Fruit fly (Drosophila melanogaster): ENCODE results near the gene CG9281.
A peak's percentile ranks its signal among the peaks of the same experiment; 100 is the strongest.

CG9281 gene

dm6 chrX:15701047-15701446, 9.3 kb downstream of the CG9281 start, which contains the start of gene CG9240 (continued):
- TF ChIP-seq CG15073 (GFP tag; optimal IDR thresholded peaks at IDR 0.05) (no peak), Scr (GFP tag; IDR thresholded peaks at IDR 0.05; ENCODE audit: partially characterized antibody) (peak; percentile 25; the same call in 1 of the 2 replicates), Bgb (GFP tag; IDR thresholded peaks at IDR 0.05; ENCODE audit: partially characterized antibody) (0 out of 2 replicates have a peak, but pooled peaks have one; percentile 16), CG12659 (GFP tag; optimal IDR thresholded peaks at IDR 0.05) (peak; percentile 6), CG11456 (GFP tag; IDR thresholded peaks at IDR 0.05) (no peak), wor (GFP tag; IDR thresholded peaks at IDR 0.05) (no peak), trem (tag; optimal IDR thresholded peaks at IDR 0.05) (peak; percentile 5), da (GFP tag; optimal IDR thresholded peaks at IDR 0.05) (no peak), Xbp1 (GFP tag; optimal IDR thresholded peaks at IDR 0.05) (no peak), CG17186 (GFP tag; optimal IDR thresholded peaks at IDR 0.05) (peak; percentile 42), CoRest (tag; optimal IDR thresholded peaks at IDR 0.05) (no peak), CG12299 (tag; optimal IDR thresholded peaks at IDR 0.05) (no peak), CG10209 (GFP tag; optimal IDR thresholded peaks at IDR 0.05) (no peak), lmd (GFP tag; IDR thresholded peaks at IDR 0.05) (no peak), amos (GFP tag; IDR thresholded peaks at IDR 0.05; ENCODE audit: partially characterized antibody) (peak; percentile 28; the same call in 1 of the 2 replicates), MESR4 (GFP tag; optimal IDR thresholded peaks at IDR 0.05) (peak; percentile 56), cato (GFP tag; optimal IDR thresholded peaks at IDR 0.05; ENCODE audit: borderline replicate concordance) (no peak), CG4707 (GFP tag; optimal IDR thresholded peaks at IDR 0.05) (no peak), CG12155 (GFP tag; optimal IDR thresholded peaks at IDR 0.05) (no peak), tll (GFP tag; optimal IDR thresholded peaks at IDR 0.05) (no peak), CG12769 (tag; optimal IDR thresholded peaks at IDR 0.05) (peak; percentile 5), CG14710 (tag; optimal IDR thresholded peaks at IDR 0.05) (peak; percentile 10), knrl (GFP tag; IDR thresholded peaks at IDR 0.05; ENCODE audit: partially characterized antibody) (no peak), CG18476 (GFP tag; optimal IDR thresholded peaks at IDR 0.05) (no peak), Mes4 (GFP tag; optimal IDR thresholded peaks at IDR 0.05) (no peak), Lpt (GFP tag; optimal IDR thresholded peaks at IDR 0.05) (no peak), slbo (GFP tag; IDR thresholded peaks at IDR 0.05) (0 out of 2 replicates have a peak, but pooled peaks have one; percentile 28), CG33213 (GFP tag; optimal IDR thresholded peaks at IDR 0.05) (no peak), tx (GFP tag; optimal IDR thresholded peaks at IDR 0.05) (no peak), Dll (GFP tag; IDR thresholded peaks at IDR 0.05; ENCODE audit: partially characterized antibody) (peak; percentile 46; the same call in 1 of the 4 replicates), E2f2 (GFP tag; IDR thresholded peaks at IDR 0.05) (peak; percentile 94), CG4328 (GFP tag; optimal IDR thresholded peaks at IDR 0.05) (no peak), CG13424 (tag; optimal IDR thresholded peaks at IDR 0.05) (no peak), inv (GFP tag; IDR thresholded peaks at IDR 0.05; ENCODE audit: partially characterized antibody) (no peak), CG2875 (GFP tag; optimal IDR thresholded peaks at IDR 0.05) (no peak), CG7928 (GFP tag; optimal IDR thresholded peaks at IDR 0.05) (peak; percentile 98), HLHmδ (GFP tag; optimal IDR thresholded peaks at IDR 0.05) (no peak), vfl (GFP tag; optimal IDR thresholded peaks at IDR 0.05) (no peak), Dp (GFP tag; optimal IDR thresholded peaks at IDR 0.05) (peak; percentile 88), bsh (GFP tag; optimal IDR thresholded peaks at IDR 0.05) (no peak), Sox102F (GFP tag; optimal IDR thresholded peaks at IDR 0.05) (no peak), CG8388 (GFP tag; optimal IDR thresholded peaks at IDR 0.05) (no peak), ken (GFP tag; IDR thresholded peaks at IDR 0.05) (no peak), Med (GFP tag) (peak; percentile 66), D (optimal IDR thresholded peaks at IDR 0.05) (no peak), D (GFP tag; optimal IDR thresholded peaks at IDR 0.05) (no peak), nom (GFP tag; optimal IDR thresholded peaks at IDR 0.05) (peak; percentile 2), CG2712 (tag; optimal IDR thresholded peaks at IDR 0.05) (no peak), CG3281 (GFP tag; optimal IDR thresholded peaks at IDR 0.05) (peak; percentile 25)

All from whole organism, embryonic.